Fruit fly (Drosophila melanogaster) whole organism, prepupa: ENCODE data around the gene p24-1.

ENCODE experiments used
- Blimp-1 ChIP-seq: fragments of 200-800 bp; sonication (Bioruptor generic); optimal IDR thresholded peaks from 3 replicates; lab custom pipeline; 2017; ENCODE audit warnings: missing biosample characterization, missing genetic modification characterization, mild to moderate bottlenecking, moderate library complexity, missing genetic modification reagents
- CG10669 ChIP-seq: fragments of 200-800 bp; sonication (Bioruptor generic); optimal IDR thresholded peaks from 3 replicates; lab custom pipeline; 2018; ENCODE audit warnings: missing biosample characterization, mild to moderate bottlenecking, missing genetic modification characterization, moderate library complexity
- CG11294 ChIP-seq: fragments of 200-800 bp; sonication (Bioruptor generic); IDR thresholded peaks from 2 replicates; pipeline ENCODE4 v1.3.6; 2022; ENCODE audit warnings: missing biosample characterization, missing genetic modification characterization
- CG15336 ChIP-seq: fragments of 200-800 bp; sonication (Bioruptor generic); IDR thresholded peaks from 2 replicates; pipeline ENCODE4 v1.3.6; 2022; ENCODE audit warnings: missing biosample characterization, missing genetic modification characterization
- CG3032 ChIP-seq: fragments of 200-800 bp; optimal IDR thresholded peaks from 2 replicates; lab custom pipeline; 2019; ENCODE audit warnings: missing biosample characterization, mild to moderate bottlenecking, missing genetic modification characterization, moderate library complexity
- CG31627 ChIP-seq: fragments of 200-800 bp; sonication (Bioruptor generic); optimal IDR thresholded peaks from 3 replicates; lab custom pipeline; 2016; ENCODE audit warnings: missing biosample characterization, missing genetic modification characterization
- CG32006 ChIP-seq: fragments of 200-800 bp; sonication (Bioruptor generic); optimal IDR thresholded peaks from 3 replicates; lab custom pipeline; 2017; ENCODE audit warnings: missing biosample characterization, mild to moderate bottlenecking, missing genetic modification characterization
- CG34406 ChIP-seq: fragments of 200-800 bp; sonication (Bioruptor generic); optimal IDR thresholded peaks from 3 replicates; lab custom pipeline; 2016; ENCODE audit warnings: missing biosample characterization, missing genetic modification characterization
- CG3919 ChIP-seq: fragments of 200-800 bp; sonication (Bioruptor generic); optimal IDR thresholded peaks from 3 replicates; lab custom pipeline; 2016; ENCODE audit warnings: missing biosample characterization, missing genetic modification characterization
- CG4318 ChIP-seq: fragments of 200-800 bp; sonication (Bioruptor generic); optimal IDR thresholded peaks from 3 replicates; lab custom pipeline; 2017; ENCODE audit warnings: missing biosample characterization, mild to moderate bottlenecking, missing genetic modification characterization
- CG6854 ChIP-seq: fragments of 200-800 bp; sonication (Bioruptor generic); optimal IDR thresholded peaks from 2 replicates; lab custom pipeline; 2017; ENCODE audit warnings: missing biosample characterization, mild to moderate bottlenecking, missing genetic modification characterization
- CG7368 ChIP-seq: fragments of 200-800 bp; sonication (Bioruptor generic); optimal IDR thresholded peaks from 3 replicates; lab custom pipeline; 2016; ENCODE audit warnings: missing biosample characterization, missing genetic modification characterization
- CG8119 ChIP-seq: fragments of 200-800 bp; sonication (Bioruptor generic); IDR thresholded peaks from 3 replicates; pipeline ENCODE4 v1.3.6; 2022; ENCODE audit warnings: missing biosample characterization, missing genetic modification characterization
- CG8319 ChIP-seq: fragments of 200-800 bp; sonication (Bioruptor generic); optimal IDR thresholded peaks from 3 replicates; lab custom pipeline; 2016; ENCODE audit warnings: missing biosample characterization, missing genetic modification characterization
- CG8632 ChIP-seq: fragments of 200-800 bp; sonication (Bioruptor generic); optimal IDR thresholded peaks from 3 replicates; lab custom pipeline; 2016; ENCODE audit warnings: missing biosample characterization, missing genetic modification characterization
- Eip78C ChIP-seq: fragments of 200-800 bp; sonication (Bioruptor generic); peaks from one replicate; lab custom pipeline; 2016; ENCODE audit warnings: missing biosample characterization, missing genetic modification characterization
- Eip93F ChIP-seq: fragments of 200-800 bp; sonication (Bioruptor generic); optimal IDR thresholded peaks from 2 replicates; lab custom pipeline; 2016; ENCODE audit warnings: missing biosample characterization, mild to moderate bottlenecking, missing genetic modification characterization
- Ets21C ChIP-seq: fragments of 200-800 bp; sonication (Bioruptor generic); optimal IDR thresholded peaks from 3 replicates; lab custom pipeline; 2016; ENCODE audit warnings: missing biosample characterization, missing genetic modification characterization
- Ets96B ChIP-seq: fragments of 200-800 bp; optimal IDR thresholded peaks from 2 replicates; lab custom pipeline; 2019; ENCODE audit warnings: missing biosample characterization, mild to moderate bottlenecking, missing genetic modification characterization, moderate library complexity
- Hr38 ChIP-seq: sonication (Bioruptor generic); optimal IDR thresholded peaks from 2 replicates; lab custom pipeline; 2016; ENCODE audit warnings: missing biosample characterization, missing genetic modification characterization
- Hr39 ChIP-seq: fragments of 200-800 bp; sonication (Bioruptor generic); optimal IDR thresholded peaks from 2 replicates; lab custom pipeline; 2016; ENCODE audit warnings: missing biosample characterization, missing genetic modification characterization
- Hr4 ChIP-seq: fragments of 200-800 bp; sonication (Bioruptor generic); optimal IDR thresholded peaks from 3 replicates; lab custom pipeline; 2016; ENCODE audit warnings: missing biosample characterization, missing genetic modification characterization
- Lpt ChIP-seq: fragments of 200-800 bp; sonication (Bioruptor generic); optimal IDR thresholded peaks from 3 replicates; lab custom pipeline; 2016; ENCODE audit warnings: missing biosample characterization, missing genetic modification characterization
- Met ChIP-seq: fragments of 200-800 bp; sonication (Bioruptor generic); optimal IDR thresholded peaks from 3 replicates; lab custom pipeline; 2016; ENCODE audit warnings: missing biosample characterization, missing genetic modification characterization
- Smox ChIP-seq: fragments of 200-800 bp; sonication (Bioruptor generic); optimal IDR thresholded peaks from 3 replicates; lab custom pipeline; 2016; ENCODE audit warnings: missing biosample characterization, missing genetic modification characterization
- Sox102F ChIP-seq: fragments of 200-800 bp; sonication (Bioruptor generic); optimal IDR thresholded peaks from 2 replicates; lab custom pipeline; 2016; ENCODE audit warnings: missing biosample characterization, mild to moderate bottlenecking, missing genetic modification characterization
- Sox14 ChIP-seq: fragments of 200-800 bp; sonication (Bioruptor generic); optimal IDR thresholded peaks from 3 replicates; lab custom pipeline; 2016; ENCODE audit warnings: missing biosample characterization, missing genetic modification characterization
- achi ChIP-seq: fragments of 200-800 bp; sonication (Bioruptor generic); optimal IDR thresholded peaks from 3 replicates; lab custom pipeline; 2016; ENCODE audit warnings: missing biosample characterization, missing genetic modification characterization
- acj6 ChIP-seq: fragments of 200-800 bp; sonication (Bioruptor generic); optimal IDR thresholded peaks from 3 replicates; lab custom pipeline; 2016; ENCODE audit warnings: missing biosample characterization, missing genetic modification characterization
- esn ChIP-seq: fragments of 200-800 bp; sonication (Bioruptor generic); optimal IDR thresholded peaks from 2 replicates; lab custom pipeline; 2016; ENCODE audit warnings: missing biosample characterization, mild to moderate bottlenecking, missing genetic modification characterization, moderate library complexity
- fd59A ChIP-seq: fragments of 200-800 bp; sonication (Bioruptor generic); optimal IDR thresholded peaks from 2 replicates; lab custom pipeline; 2017; ENCODE audit warnings: missing biosample characterization, mild to moderate bottlenecking, missing genetic modification characterization, missing genetic modification reagents
- fd85E ChIP-seq: fragments of 200-800 bp; sonication (Bioruptor generic); optimal IDR thresholded peaks from 3 replicates; lab custom pipeline; 2016; ENCODE audit warnings: missing biosample characterization, missing genetic modification characterization
- fkh ChIP-seq: fragments of 200-800 bp; sonication (Bioruptor generic); optimal IDR thresholded peaks from 3 replicates; lab custom pipeline; 2017; ENCODE audit warnings: missing biosample characterization, mild to moderate bottlenecking, missing genetic modification characterization, moderate library complexity
- net ChIP-seq: fragments of 200-800 bp; sonication (Bioruptor generic); optimal IDR thresholded peaks from 3 replicates; lab custom pipeline; 2016; ENCODE audit warnings: missing biosample characterization, missing genetic modification characterization
- pdm3 ChIP-seq: fragments of 200-800 bp; sonication (Bioruptor generic); optimal IDR thresholded peaks from 3 replicates; lab custom pipeline; 2016; ENCODE audit warnings: missing biosample characterization, missing genetic modification characterization
- spab ChIP-seq: fragments of 200-800 bp; sonication (Bioruptor generic); optimal IDR thresholded peaks from 2 replicates; lab custom pipeline; 2017; ENCODE audit warnings: missing biosample characterization, mild to moderate bottlenecking, missing genetic modification characterization, missing genetic modification reagents
- ss ChIP-seq, 2 experiments: fragments of 200-800 bp; sonication (Bioruptor generic); optimal IDR thresholded peaks; 2 replicates in 1 of 2; 3 replicates in 1 of 2; lab custom pipeline; 2017 to 2018; ENCODE audit warnings: mild to moderate bottlenecking in 2 of 2, missing biosample characterization in 2 of 2, missing genetic modification characterization in 2 of 2, moderate library complexity in 1 of 2
- svp ChIP-seq: fragments of 200-800 bp; sonication (Bioruptor generic); peaks from one replicate; lab custom pipeline; 2016; ENCODE audit warnings: missing biosample characterization, missing genetic modification characterization

Gene p24-1

dm6 chrX:11854758-11855465 is 2.6 kb upstream of the p24-1 start, which contains the start of the genes CG10347 and ATP7 (continued):
- peak; percentile 23 for TF ChIP-seq CG6854 (GFP tag; lab: Kevin White, UChicago)
- TF ChIP-seq Met (GFP tag; lab: Kevin White, UChicago), result peak; percentile 38

dm6 chrX:11849267-11849666 is 3.1 kb downstream of the p24-1 start:
- no peak for TF ChIP-seq ss (GFP tag; optimal IDR thresholded peaks at IDR 0.05; lab: Kevin White, UChicago)
- no peak for TF ChIP-seq CG7368 (GFP tag; lab: Kevin White, UChicago)
- TF ChIP-seq CG4318 (GFP tag; lab: Kevin White, UChicago), result no peak
- no peak for TF ChIP-seq CG8119 (GFP tag; lab: Robert Waterston, UW)
- no peak for TF ChIP-seq CG11294 (GFP tag; lab: Robert Waterston, UW)

dm6 chrX:11848507-11849264 is 3.6 kb downstream of the p24-1 start:
- TF ChIP-seq Hr38 (no peak), CG10669 (GFP tag; lab: Kevin White, UChicago) (no peak), fd59A (GFP tag; lab: Kevin White, UChicago) (no peak), net (GFP tag; lab: Kevin White, UChicago) (no peak), Eip93F (GFP tag; lab: Kevin White, UChicago) (no peak), Hr39 (GFP tag; lab: Kevin White, UChicago) (no peak), CG11294 (GFP tag; lab: Robert Waterston, UW) (no peak), pdm3 (GFP tag; lab: Kevin White, UChicago) (no peak), Hr4 (GFP tag; lab: Kevin White, UChicago) (no peak), acj6 (GFP tag; lab: Kevin White, UChicago) (no peak), CG3032 (tag; lab: Kevin White, UChicago) (no peak), Ets96B (tag; lab: Kevin White, UChicago) (no peak), achi (GFP tag; lab: Kevin White, UChicago) (no peak), Ets21C (no peak), CG15336 (GFP tag; lab: Robert Waterston, UW) (no peak), Lpt (no peak), CG8319 (no peak), CG3919 (GFP tag; lab: Kevin White, UChicago) (no peak), spab (GFP tag; lab: Kevin White, UChicago) (no peak), Eip78C (GFP tag; lab: Kevin White, UChicago) (peak; percentile 47), CG8632 (no peak), Met (GFP tag; lab: Kevin White, UChicago) (no peak), fkh (GFP tag; lab: Kevin White, UChicago) (peak; percentile 26), svp (GFP tag; lab: Kevin White, UChicago) (peak; percentile 10), Smox (no peak), CG32006 (GFP tag; lab: Kevin White, UChicago) (no peak), CG31627 (GFP tag; lab: Kevin White, UChicago) (no peak), CG8119 (GFP tag; lab: Robert Waterston, UW) (no peak), Sox102F (GFP tag; lab: Kevin White, UChicago) (no peak), fd85E (GFP tag; lab: Kevin White, UChicago) (no peak), CG34406 (GFP tag; lab: Kevin White, UChicago) (peak; percentile 7), Sox14 (GFP tag; lab: Kevin White, UChicago) (no peak), esn (GFP tag; lab: Kevin White, UChicago) (no peak), Blimp-1 (GFP tag; lab: Kevin White, UChicago) (peak; percentile 6), ss (GFP tag; optimal IDR thresholded peaks at IDR 0.05; lab: Kevin White, UChicago) (no peak)
